Worm (Caenorhabditis elegans): ENCODE results near the gene amt-3.

ce11 chrII:8380188-8380587 lies 11.2 kb upstream of the amt-3 start:
- TF ChIP-seq F13C5.2 (tag; optimal IDR thresholded peaks at IDR 0.05) (no peak), hmbx-1 (tag; optimal IDR thresholded peaks at IDR 0.05) (no peak), hmg-4 (GFP tag; optimal IDR thresholded peaks at IDR 0.05) (no peak), ama-1 (optimal IDR thresholded peaks at IDR 0.05) (no peak), aly-1 (tag; optimal IDR thresholded peaks at IDR 0.05) (no peak), scrt-1 (GFP tag; IDR thresholded peaks at IDR 0.05) (no peak), tra-4 (tag; optimal IDR thresholded peaks at IDR 0.05) (no peak), flt-1 (GFP tag; IDR thresholded peaks at IDR 0.05) (no peak), B0310.2 (tag; optimal IDR thresholded peaks at IDR 0.05) (no peak), ets-7 (tag; optimal IDR thresholded peaks at IDR 0.05) (no peak), ceh-13 (GFP tag; optimal IDR thresholded peaks at IDR 0.05) (no peak), hnd-1 (tag; optimal IDR thresholded peaks at IDR 0.05) (no peak), pes-1 (GFP tag; IDR thresholded peaks at IDR 0.05) (no peak)

All from whole organism, early embryonic.